Fruit fly (Drosophila melanogaster) whole organism, embryonic: ENCODE data around the gene RhoGAP100F.
A peak's percentile ranks its signal among the peaks of the same experiment; 100 is the strongest.

Experiments used
- Ada2b ChIP-seq: fragments of 200-800 bp; sonication (Bioruptor generic); IDR thresholded peaks from 2 replicates; pipeline ENCODE4 v1.3.6; 2022; ENCODE audit warnings: missing biosample characterization, missing genetic modification characterization
- Aef1 ChIP-seq: fragments of 200-800 bp; sonication (Bioruptor generic); IDR thresholded peaks from 3 replicates; pipeline ENCODE4 v1.3.6; 2022; ENCODE audit warnings: missing biosample characterization, missing genetic modification characterization
- Asciz ChIP-seq: fragments of 200-800 bp; sonication (Bioruptor generic); optimal IDR thresholded peaks from 2 replicates; lab custom pipeline; 2017; ENCODE audit warnings: missing biosample characterization, mild to moderate bottlenecking, missing genetic modification characterization, missing genetic modification reagents
- CG11247 ChIP-seq: fragments of 200-800 bp; sonication (Bioruptor generic); IDR thresholded peaks from 2 replicates; pipeline ENCODE4 v1.3.6; 2022; ENCODE audit warnings: missing biosample characterization, missing genetic modification characterization
- CG11723 ChIP-seq: fragments of 200-800 bp; sonication (Bioruptor generic); optimal IDR thresholded peaks from 2 replicates; lab custom pipeline; 2017; ENCODE audit warnings: missing biosample characterization, mild to moderate bottlenecking, missing genetic modification characterization
- CG14667 ChIP-seq: fragments of 200-800 bp; sonication (Bioruptor generic); IDR thresholded peaks from 2 replicates; pipeline ENCODE4 v1.3.6; 2022; ENCODE audit warnings: missing biosample characterization, missing genetic modification characterization
- CG15479 ChIP-seq: fragments of 200-800 bp; sonication (Bioruptor generic); optimal IDR thresholded peaks from 3 replicates; lab custom pipeline; 2019; ENCODE audit warnings: missing biosample characterization, mild to moderate bottlenecking, missing genetic modification characterization, moderate library complexity
- CG17612 ChIP-seq: fragments of 200-800 bp; sonication (Bioruptor generic); IDR thresholded peaks from 2 replicates; pipeline ENCODE4 v1.3.6; 2022; ENCODE audit warnings: missing biosample characterization, missing genetic modification characterization
- CG17802 ChIP-seq: fragments of 200-800 bp; sonication (Bioruptor generic); optimal IDR thresholded peaks from 2 replicates; lab custom pipeline; 2018; ENCODE audit warnings: missing biosample characterization, mild to moderate bottlenecking, missing genetic modification characterization, moderate library complexity
- CG18011 ChIP-seq: fragments of 200-800 bp; sonication (Bioruptor generic); optimal IDR thresholded peaks from 2 replicates; lab custom pipeline; 2017; ENCODE audit warnings: missing biosample characterization, missing genetic modification characterization, mild to moderate bottlenecking, moderate library complexity, missing genotype
- CG18476 ChIP-seq: fragments of 200-800 bp; sonication (Bioruptor generic); optimal IDR thresholded peaks from 2 replicates; lab custom pipeline; 2016; ENCODE audit warnings: missing biosample characterization, mild to moderate bottlenecking, missing genetic modification characterization
- CG18764 ChIP-seq: fragments of 200-800 bp; sonication (Bioruptor generic); optimal IDR thresholded peaks from 3 replicates; lab custom pipeline; 2016; ENCODE audit warnings: missing biosample characterization, missing genetic modification characterization
- CG30403 ChIP-seq: fragments of 200-800 bp; sonication (Bioruptor generic); optimal IDR thresholded peaks from 3 replicates; lab custom pipeline; 2016; ENCODE audit warnings: missing biosample characterization, missing genetic modification characterization
- CG3163 ChIP-seq: fragments of 200-800 bp; sonication (Bioruptor generic); optimal IDR thresholded peaks from 3 replicates; lab custom pipeline; 2016; ENCODE audit warnings: missing biosample characterization, missing genetic modification characterization
- CG32532 ChIP-seq: fragments of 200-800 bp; sonication (Bioruptor generic); IDR thresholded peaks from 2 replicates; pipeline ENCODE4 v1.3.6; 2022; ENCODE audit warnings: missing biosample characterization, missing genetic modification characterization
- CG6854 ChIP-seq: fragments of 200-800 bp; sonication (Bioruptor generic); optimal IDR thresholded peaks from 3 replicates; lab custom pipeline; 2017; ENCODE audit warnings: missing biosample characterization, mild to moderate bottlenecking, missing genetic modification characterization
- CG9876 ChIP-seq: fragments of 200-800 bp; sonication (Bioruptor generic); optimal IDR thresholded peaks from 2 replicates; lab custom pipeline; 2016; ENCODE audit warnings: missing biosample characterization, missing genetic modification characterization
- CoRest ChIP-seq: fragments of 200-800 bp; sonication (Bioruptor generic); optimal IDR thresholded peaks from 3 replicates; lab custom pipeline; 2018; ENCODE audit warnings: missing biosample characterization, mild to moderate bottlenecking, missing genetic modification characterization, moderate library complexity
- Dip3 ChIP-seq: fragments of 200-800 bp; sonication (Bioruptor generic); optimal IDR thresholded peaks from 3 replicates; lab custom pipeline; 2016; ENCODE audit warnings: missing biosample characterization, missing genetic modification characterization
- Elba2 ChIP-seq: fragments of 200-800 bp; sonication (Bioruptor generic); optimal IDR thresholded peaks from 3 replicates; lab custom pipeline; 2016; ENCODE audit warnings: missing biosample characterization, missing genetic modification characterization
- Fer2 ChIP-seq: fragments of 200-800 bp; sonication (Bioruptor generic); optimal IDR thresholded peaks from 2 replicates; lab custom pipeline; 2018; ENCODE audit warnings: missing biosample characterization, mild to moderate bottlenecking, missing genetic modification characterization, moderate library complexity
- Hand ChIP-seq: fragments of 200-800 bp; sonication (Bioruptor generic); optimal IDR thresholded peaks from 2 replicates; lab custom pipeline; 2017; ENCODE audit warnings: mild to moderate bottlenecking, missing biosample characterization, missing genetic modification reagents, missing genetic modification characterization
- Mrtf ChIP-seq: fragments of 200-800 bp; sonication (Bioruptor generic); IDR thresholded peaks from 3 replicates; pipeline ENCODE4 v1.3.6; 2022; ENCODE audit warnings: missing biosample characterization, missing genetic modification characterization
- NK7.1 ChIP-seq: fragments of 200-800 bp; sonication (Bioruptor generic); optimal IDR thresholded peaks from 3 replicates; lab custom pipeline; 2016; ENCODE audit warnings: missing biosample characterization, missing genetic modification characterization
- Nf-YA ChIP-seq: fragments of 200-800 bp; sonication (Bioruptor generic); IDR thresholded peaks from 2 replicates; pipeline ENCODE4 v1.3.6; 2022; ENCODE audit warnings: missing biosample characterization, missing genetic modification characterization
- Nf-YB ChIP-seq: fragments of 200-800 bp; sonication (Bioruptor generic); optimal IDR thresholded peaks from 3 replicates; lab custom pipeline; 2019; ENCODE audit warnings: missing biosample characterization, mild to moderate bottlenecking, missing genetic modification characterization, moderate library complexity
- Pdp1 ChIP-seq, 2 experiments: fragments of 200-800 bp; sonication (Bioruptor generic); optimal IDR thresholded peaks; 3 replicates each; lab custom pipeline; 2016; ENCODE audit warnings: missing biosample characterization in 2 of 2, missing genetic modification characterization in 2 of 2, mild to moderate bottlenecking in 1 of 2, moderate library complexity in 1 of 2
- Scr ChIP-seq: fragments of 200-800 bp; sonication (Bioruptor generic); IDR thresholded peaks from 2 replicates; pipeline ENCODE4 v1.3.6; 2022; ENCODE audit warnings: missing biosample characterization, missing genetic modification characterization; ENCODE audit not compliant: partially characterized antibody
- Trl ChIP-seq, 3 experiments: fragments of >200 bp in 2 of 3; fragments of 200-800 bp in 1 of 3; sonication (Bioruptor generic) in 1 of 3; optimal IDR thresholded peaks; 2 replicates in 1 of 3; 3 replicates in 2 of 3; lab custom pipeline; 2016 to 2017; ENCODE audit warnings: missing biosample characterization in 1 of 3, missing genetic modification characterization in 1 of 3
- bigmax ChIP-seq: fragments of 200-800 bp; sonication (Bioruptor generic); optimal IDR thresholded peaks from 2 replicates; lab custom pipeline; 2018; ENCODE audit warnings: missing biosample characterization, mild to moderate bottlenecking, missing genetic modification characterization
- chn ChIP-seq: fragments of 200-800 bp; sonication (Bioruptor generic); optimal IDR thresholded peaks from 2 replicates; lab custom pipeline; 2016; ENCODE audit warnings: missing biosample characterization, missing genetic modification characterization
- ewg ChIP-seq: fragments of 200-800 bp; sonication (Bioruptor generic); optimal IDR thresholded peaks from 3 replicates; lab custom pipeline; 2017; ENCODE audit warnings: mild to moderate bottlenecking, missing biosample characterization, missing genetic modification reagents, missing genetic modification characterization
- ftz-f1 ChIP-seq: fragments of 200-800 bp; sonication (Bioruptor generic); optimal IDR thresholded peaks from 2 replicates; lab custom pipeline; 2016; ENCODE audit warnings: missing biosample characterization, missing genetic modification characterization
- gcm2 ChIP-seq: fragments of 200-800 bp; sonication (Bioruptor generic); optimal IDR thresholded peaks from 2 replicates; lab custom pipeline; 2016; ENCODE audit warnings: missing biosample characterization, missing genetic modification characterization
- gem ChIP-seq: fragments of 200-800 bp; sonication (Bioruptor generic); optimal IDR thresholded peaks from 2 replicates; lab custom pipeline; 2019; ENCODE audit warnings: missing biosample characterization, mild to moderate bottlenecking, missing genetic modification characterization, moderate library complexity
- gro ChIP-seq: fragments of 200-800 bp; sonication (Bioruptor generic); optimal IDR thresholded peaks from 2 replicates; lab custom pipeline; 2016; ENCODE audit warnings: missing biosample characterization, missing genetic modification characterization
- hbn ChIP-seq: fragments of 200-800 bp; sonication (Bioruptor generic); IDR thresholded peaks from 2 replicates; pipeline ENCODE4 v1.3.6; 2022; ENCODE audit warnings: missing biosample characterization, missing genetic modification characterization; ENCODE audit not compliant: partially characterized antibody
- lbe ChIP-seq: fragments of 200-800 bp; sonication (Bioruptor generic); optimal IDR thresholded peaks from 2 replicates; lab custom pipeline; 2016; ENCODE audit warnings: missing biosample characterization, mild to moderate bottlenecking, missing genetic modification characterization
- onecut ChIP-seq: fragments of 200-800 bp; sonication (Bioruptor generic); IDR thresholded peaks from 2 replicates; pipeline ENCODE4 v1.3.6; 2022; ENCODE audit warnings: missing biosample characterization, missing genetic modification characterization
- pho ChIP-seq: fragments of 200-800 bp; sonication (Bioruptor generic); optimal IDR thresholded peaks from 2 replicates; lab custom pipeline; 2016; ENCODE audit warnings: missing biosample characterization, missing genetic modification characterization
- pros ChIP-seq: fragments of 200-800 bp; sonication (Bioruptor generic); optimal IDR thresholded peaks from 3 replicates; lab custom pipeline; 2019; ENCODE audit warnings: missing biosample characterization, mild to moderate bottlenecking, missing genetic modification characterization, moderate library complexity
- pum ChIP-seq: fragments of 200-800 bp; sonication (Bioruptor generic); optimal IDR thresholded peaks from 2 replicates; lab custom pipeline; 2016; ENCODE audit warnings: missing biosample characterization, missing genetic modification characterization
- pzg ChIP-seq: fragments of 200-800 bp; sonication (Bioruptor generic); optimal IDR thresholded peaks from 3 replicates; lab custom pipeline; 2018; ENCODE audit warnings: missing biosample characterization, mild to moderate bottlenecking, missing genetic modification characterization, moderate library complexity
- sna ChIP-seq: fragments of 200-800 bp; sonication (Bioruptor generic); IDR thresholded peaks from 2 replicates; pipeline ENCODE4 v1.3.6; 2022; ENCODE audit warnings: missing biosample characterization, missing genetic modification characterization; ENCODE audit not compliant: partially characterized antibody
- sr ChIP-seq: fragments of 200-800 bp; sonication (Bioruptor generic); IDR thresholded peaks from 3 replicates; pipeline ENCODE4 v1.3.6; 2022; ENCODE audit warnings: missing biosample characterization, missing genetic modification characterization
- tgo ChIP-seq: fragments of 200-800 bp; sonication (Bioruptor generic); IDR thresholded peaks from 3 replicates; pipeline ENCODE4 v1.3.6; 2022; ENCODE audit warnings: missing biosample characterization, missing genetic modification characterization
- trh ChIP-seq: fragments of 200-800 bp; sonication (Bioruptor generic); optimal IDR thresholded peaks from 2 replicates; lab custom pipeline; 2016; ENCODE audit warnings: missing biosample characterization, missing genetic modification characterization
- wek ChIP-seq: fragments of 200-800 bp; sonication (Bioruptor generic); optimal IDR thresholded peaks from 3 replicates; lab custom pipeline; 2018; ENCODE audit warnings: missing biosample characterization, mild to moderate bottlenecking, missing genetic modification characterization, moderate library complexity
- zfh2 ChIP-seq: fragments of 200-800 bp; sonication (Bioruptor generic); optimal IDR thresholded peaks from 2 replicates; lab custom pipeline; 2016; ENCODE audit warnings: missing biosample characterization, missing genetic modification characterization

Gene RhoGAP100F

DNA sequence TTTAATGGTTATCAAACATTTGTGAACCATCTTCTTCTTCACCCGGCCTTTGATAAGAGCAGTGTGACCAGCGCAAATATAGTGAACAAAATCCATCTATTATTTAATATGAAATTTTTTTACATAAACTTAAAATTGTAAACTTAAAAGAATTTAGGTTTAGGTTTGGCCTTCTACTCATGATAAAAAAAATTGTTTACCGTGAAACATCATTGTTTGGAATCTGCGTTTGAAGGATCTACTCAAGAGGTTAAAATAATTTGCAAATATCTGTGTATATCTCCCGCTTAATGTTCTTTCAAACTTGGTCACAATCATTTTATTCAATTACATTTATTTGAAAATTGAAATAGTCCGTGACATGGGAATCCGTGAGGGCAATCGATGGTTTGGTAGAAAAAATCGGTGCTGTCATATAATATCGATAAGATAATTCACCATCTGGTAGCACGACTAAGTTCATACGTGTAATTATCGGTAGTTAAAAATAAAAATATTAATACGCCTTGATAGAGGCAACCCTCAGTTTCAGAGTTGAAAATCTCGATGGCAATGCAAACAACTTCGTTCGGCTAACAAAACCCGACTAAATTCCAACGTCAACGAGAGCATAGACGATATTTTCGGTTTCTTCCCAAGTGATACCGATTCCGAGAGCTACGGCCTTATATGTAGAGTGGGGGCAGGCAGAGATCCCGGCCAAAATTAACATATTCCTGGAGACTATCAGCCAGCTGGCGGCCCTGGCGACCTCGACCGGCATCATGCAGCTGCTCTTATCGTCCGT lies 40.4 kb upstream of the RhoGAP100F start, which contains the start of the genes betaGlu and sip3 (continued):
- TF ChIP-seq sr: no peak
- TF ChIP-seq ewg (GFP tag; lab: Kevin White, UChicago): no peak
- no peak for TF ChIP-seq CG17802
- TF ChIP-seq lbe (GFP tag; lab: Kevin White, UChicago): peak; percentile 59
- TF ChIP-seq onecut: no peak
- no peak for TF ChIP-seq Mrtf (GFP tag; lab: Robert Waterston, UW)
- no peak for TF ChIP-seq pros (GFP tag; lab: Kevin White, UChicago)
- no peak for TF ChIP-seq bigmax (GFP tag; lab: Kevin White, UChicago)
- TF ChIP-seq Nf-YB (GFP tag; lab: Kevin White, UChicago): no peak
- no peak for TF ChIP-seq CG9876 (GFP tag; lab: Kevin White, UChicago)
- no peak for TF ChIP-seq Dip3 (GFP tag; lab: Kevin White, UChicago)
- TF ChIP-seq sna (GFP tag; lab: Robert Waterston, UW): peak; percentile 92
- TF ChIP-seq Fer2 (tag; lab: Kevin White, UChicago): no peak
- TF ChIP-seq Pdp1 (GFP tag; optimal IDR thresholded peaks at IDR 0.05; lab: Kevin White, UChicago): peak in 1 of 2 experiments; percentile 80
- TF ChIP-seq CG17612: no peak
- peak; percentile 4 for TF ChIP-seq CG18476 (GFP tag; lab: Kevin White, UChicago)
- no peak for TF ChIP-seq CG15479
- TF ChIP-seq ftz-f1 (GFP tag; lab: Kevin White, UChicago): peak; percentile 8
- no peak for TF ChIP-seq CG3163 (GFP tag; lab: Kevin White, UChicago)
- peak; percentile 39 for TF ChIP-seq CoRest
- TF ChIP-seq Hand (GFP tag; lab: Kevin White, UChicago): no peak
- no peak for TF ChIP-seq CG11723 (GFP tag; lab: Kevin White, UChicago)
- TF ChIP-seq gem (tag; lab: Kevin White, UChicago): no peak
- no peak for TF ChIP-seq trh (GFP tag; lab: Kevin White, UChicago)
- peak; percentile 14 for TF ChIP-seq pho (GFP tag; lab: Kevin White, UChicago)
- TF ChIP-seq CG32532 (GFP tag; lab: Robert Waterston, UW): no peak
- TF ChIP-seq CG30403 (GFP tag; lab: Kevin White, UChicago): no peak
- no peak for TF ChIP-seq CG6854 (GFP tag; lab: Kevin White, UChicago)
- TF ChIP-seq CG18011 (GFP tag; lab: Kevin White, UChicago): no peak
- TF ChIP-seq gcm2 (GFP tag; lab: Kevin White, UChicago): no peak
- no peak for TF ChIP-seq CG11247
- no peak for TF ChIP-seq pum (GFP tag; lab: Kevin White, UChicago)
- TF ChIP-seq Nf-YA (GFP tag; lab: Robert Waterston, UW): no peak
- TF ChIP-seq Elba2: no peak
- no peak for TF ChIP-seq Aef1 (GFP tag; lab: Robert Waterston, UW)
- peak; percentile 11 for TF ChIP-seq CG18764 (GFP tag; lab: Kevin White, UChicago)
- no peak for TF ChIP-seq wek (GFP tag; lab: Kevin White, UChicago)
- TF ChIP-seq tgo: no peak
- no peak for TF ChIP-seq CG14667
- peak; percentile 86 for TF ChIP-seq hbn (GFP tag; lab: Robert Waterston, UW)
- TF ChIP-seq pzg (GFP tag; lab: Kevin White, UChicago): peak; percentile 72
- TF ChIP-seq chn: peak; percentile 13
- TF ChIP-seq Asciz (GFP tag; lab: Kevin White, UChicago): no peak
- TF ChIP-seq Trl (optimal IDR thresholded peaks at IDR 0.05; lab: Kevin White, UChicago): no peak
- TF ChIP-seq Trl (GFP tag; optimal IDR thresholded peaks at IDR 0.05; lab: Kevin White, UChicago): no peak
- TF ChIP-seq Scr (GFP tag; lab: Robert Waterston, UW): peak; percentile 93
- TF ChIP-seq gro (GFP tag; lab: Kevin White, UChicago): no peak
- TF ChIP-seq zfh2: no peak
- no peak for TF ChIP-seq NK7.1 (GFP tag; lab: Kevin White, UChicago)
- no peak for TF ChIP-seq Ada2b (GFP tag; lab: Robert Waterston, UW)
